Worm (Caenorhabditis elegans) whole organism, L1 larva: ENCODE measurements around the gene D1054.9.

Experiments used
- C04F5.9 ChIP-seq: sonication (generic microtip); optimal IDR thresholded peaks from 2 replicates; lab custom pipeline; 2016; ENCODE audit warnings: missing genetic modification characterization, missing compliant biosample characterization
- C16A3.4 ChIP-seq: fragments of 150-350 bp; optimal IDR thresholded peaks from 2 replicates; lab custom pipeline; 2014; ENCODE audit warnings: missing biosample characterization, missing genetic modification characterization
- Y116A8C.19 ChIP-seq: sonication (generic microtip); optimal IDR thresholded peaks from 2 replicates; lab custom pipeline; 2016; ENCODE audit warnings: missing compliant biosample characterization, missing genetic modification characterization, borderline replicate concordance
- alr-1 ChIP-seq: fragments of 200-800 bp; sonication (Bioruptor generic); optimal IDR thresholded peaks from 2 replicates; lab custom pipeline; 2018; ENCODE audit warnings: borderline replicate concordance, mild to moderate bottlenecking, missing genetic modification characterization, missing compliant biosample characterization
- ama-1 ChIP-seq: fragments of 150-350 bp; optimal IDR thresholded peaks from 2 replicates; lab custom pipeline; 2014
- blmp-1 ChIP-seq: fragments of 150-350 bp; optimal IDR thresholded peaks from 2 replicates; lab custom pipeline; 2014; ENCODE audit warnings: missing biosample characterization, missing genetic modification characterization
- ceh-8 ChIP-seq: fragments of 200-800 bp; sonication (Bioruptor generic); optimal IDR thresholded peaks from 2 replicates; lab custom pipeline; 2018; ENCODE audit warnings: mild to moderate bottlenecking, missing genetic modification characterization, moderate library complexity, missing compliant biosample characterization
- ceh-82 ChIP-seq, 3 experiments: fragments of 150-350 bp in 1 of 3; sonication (generic microtip) in 2 of 3; optimal IDR thresholded peaks; 2 replicates each; lab custom pipeline; 2014 to 2017; ENCODE audit warnings: missing biosample characterization in 3 of 3, missing genetic modification characterization in 3 of 3
- ces-1 ChIP-seq: fragments of 150-350 bp; optimal IDR thresholded peaks from 2 replicates; lab custom pipeline; 2014; ENCODE audit warnings: missing biosample characterization, missing genetic modification reagents, missing genetic modification characterization
- dpl-1 ChIP-seq, 3 experiments: fragments of 150-350 bp in 2 of 3; sonication (generic microtip) in 1 of 3; optimal IDR thresholded peaks; 2 replicates each; lab custom pipeline; 2014 to 2017; ENCODE audit warnings: missing biosample characterization in 3 of 3, missing genetic modification characterization in 3 of 3, missing genetic modification reagents in 3 of 3
- dsc-1 ChIP-seq: sonication (generic microtip); optimal IDR thresholded peaks from 2 replicates; lab custom pipeline; 2016; ENCODE audit warnings: mild to moderate bottlenecking, missing genetic modification characterization, missing compliant biosample characterization
- egl-13 ChIP-seq: sonication (generic microtip); optimal IDR thresholded peaks from 2 replicates; lab custom pipeline; 2016; ENCODE audit warnings: missing genotype, missing genetic modification reagents, missing genetic modification characterization, missing compliant biosample characterization
- egl-27 ChIP-seq, 2 experiments: fragments of 150-350 bp in 1 of 2; sonication (generic microtip); optimal IDR thresholded peaks; 3 replicates each; lab custom pipeline; 2017 to 2018; ENCODE audit warnings: missing biosample characterization in 2 of 2, missing genetic modification characterization in 2 of 2, missing genetic modification reagents in 2 of 2
- elt-2 ChIP-seq: sonication (generic microtip); optimal IDR thresholded peaks from 2 replicates; lab custom pipeline; 2016; ENCODE audit warnings: missing genetic modification characterization, mild to moderate bottlenecking, inconsistent platforms, missing compliant biosample characterization, missing genetic modification reagents
- fkh-10 ChIP-seq: sonication (generic microtip); optimal IDR thresholded peaks from 2 replicates; lab custom pipeline; 2017; ENCODE audit warnings: missing biosample characterization, missing genetic modification reagents, missing genetic modification characterization
- fkh-4 ChIP-seq: sonication (generic microtip); optimal IDR thresholded peaks from 2 replicates; lab custom pipeline; 2016; ENCODE audit warnings: missing compliant biosample characterization, missing genetic modification characterization, borderline replicate concordance
- hlh-17 ChIP-seq: fragments of 200-800 bp; sonication (Bioruptor generic); optimal IDR thresholded peaks from 2 replicates; lab custom pipeline; 2018; ENCODE audit warnings: missing genetic modification characterization, mild to moderate bottlenecking, missing compliant biosample characterization, moderate library complexity, borderline replicate concordance
- isw-1 ChIP-seq: fragments of 200-800 bp; sonication (Bioruptor generic); IDR thresholded peaks from 2 replicates; pipeline ENCODE4 v1.3.6; 2022; ENCODE audit warnings: missing genetic modification characterization, missing compliant biosample characterization
- jun-1 ChIP-seq: fragments of 150-350 bp; optimal IDR thresholded peaks from 2 replicates; lab custom pipeline; 2014; ENCODE audit warnings: missing biosample characterization, missing genetic modification reagents, missing genetic modification characterization
- lin-14 ChIP-seq: fragments of 200-800 bp; sonication (Bioruptor generic); optimal IDR thresholded peaks from 2 replicates; lab custom pipeline; 2018; ENCODE audit warnings: mild to moderate bottlenecking, missing genetic modification characterization, moderate library complexity, missing compliant biosample characterization
- lin-15B ChIP-seq: fragments of 150-350 bp; sonication (generic microtip); optimal IDR thresholded peaks from 3 replicates; lab custom pipeline; 2014; ENCODE audit warnings: missing biosample characterization, missing genetic modification characterization
- lin-35 ChIP-seq, 2 experiments: fragments of 150-350 bp; optimal IDR thresholded peaks; 2 replicates each; lab custom pipeline; 2014; ENCODE audit warnings: missing biosample characterization in 2 of 2, missing genetic modification characterization in 2 of 2, missing genetic modification reagents in 2 of 2
- lin-39 ChIP-seq: fragments of 150-350 bp; optimal IDR thresholded peaks from 2 replicates; lab custom pipeline; 2014; ENCODE audit warnings: missing biosample characterization, missing genetic modification reagents, missing genetic modification characterization
- lir-3 ChIP-seq: sonication (generic microtip); optimal IDR thresholded peaks from 2 replicates; lab custom pipeline; 2016; ENCODE audit warnings: mild to moderate bottlenecking, missing genetic modification characterization, moderate library complexity, missing compliant biosample characterization; ENCODE audit not compliant: poor library complexity
- lsy-2 ChIP-seq, 2 experiments: fragments of 150-350 bp; optimal IDR thresholded peaks; 2 replicates each; lab custom pipeline; 2014; ENCODE audit warnings: missing biosample characterization in 2 of 2, missing genetic modification characterization in 2 of 2
- mab-9 ChIP-seq: fragments of 200-800 bp; sonication (Bioruptor generic); IDR thresholded peaks from 2 replicates; pipeline ENCODE4 v1.3.6; 2022; ENCODE audit warnings: missing genetic modification reagents, missing genetic modification characterization, missing compliant biosample characterization
- nhr-11 ChIP-seq: fragments of 150-350 bp; optimal IDR thresholded peaks from 2 replicates; lab custom pipeline; 2014; ENCODE audit warnings: missing biosample characterization, missing genetic modification characterization
- nhr-12 ChIP-seq: sonication (generic microtip); optimal IDR thresholded peaks from 2 replicates; lab custom pipeline; 2017; ENCODE audit warnings: missing biosample characterization, missing genetic modification characterization
- nhr-19 ChIP-seq: fragments of 200-800 bp; sonication (Bioruptor generic); conservative IDR thresholded peaks from 2 replicates; pipeline ENCODE4 v1.3.6; 2022; ENCODE audit warnings: missing genetic modification characterization, missing compliant biosample characterization
- nhr-20 ChIP-seq: sonication (generic microtip); optimal IDR thresholded peaks from 2 replicates; lab custom pipeline; 2016; ENCODE audit warnings: mild to moderate bottlenecking, missing genetic modification characterization, missing compliant biosample characterization
- nhr-47 ChIP-seq: sonication (generic microtip); optimal IDR thresholded peaks from 2 replicates; lab custom pipeline; 2016; ENCODE audit warnings: mild to moderate bottlenecking, missing genetic modification characterization, moderate library complexity, missing compliant biosample characterization
- nhr-71 ChIP-seq: sonication (generic microtip); optimal IDR thresholded peaks from 2 replicates; lab custom pipeline; 2016; ENCODE audit warnings: mild to moderate bottlenecking, missing genetic modification characterization, moderate library complexity, missing compliant biosample characterization
- nhr-90 ChIP-seq: sonication (generic microtip); optimal IDR thresholded peaks from 2 replicates; lab custom pipeline; 2016; ENCODE audit warnings: mild to moderate bottlenecking, missing genetic modification characterization, missing compliant biosample characterization; ENCODE audit not compliant: poor library complexity
- pag-3 ChIP-seq: sonication (generic microtip); optimal IDR thresholded peaks from 2 replicates; lab custom pipeline; 2017; ENCODE audit warnings: missing genetic modification characterization, mild to moderate bottlenecking, missing compliant biosample characterization, antibody characterized with exemption, borderline replicate concordance; ENCODE audit not compliant: insufficient read depth
- rnt-1 ChIP-seq: sonication (generic microtip); optimal IDR thresholded peaks from 2 replicates; lab custom pipeline; 2016; ENCODE audit warnings: mild to moderate bottlenecking, missing genetic modification characterization, moderate library complexity, missing compliant biosample characterization
- skn-1 ChIP-seq: fragments of 150-350 bp; optimal IDR thresholded peaks from 2 replicates; lab custom pipeline; 2014; ENCODE audit warnings: missing biosample characterization, missing genetic modification characterization
- snu-23 ChIP-seq: sonication (generic microtip); optimal IDR thresholded peaks from 2 replicates; lab custom pipeline; 2016; ENCODE audit warnings: missing genetic modification characterization, missing compliant biosample characterization
- sox-4 ChIP-seq: sonication (generic microtip); optimal IDR thresholded peaks from 2 replicates; lab custom pipeline; 2016; ENCODE audit warnings: missing genetic modification characterization, missing compliant biosample characterization
- sptf-1 ChIP-seq: fragments of 150-350 bp; optimal IDR thresholded peaks from 2 replicates; lab custom pipeline; 2014; ENCODE audit warnings: missing biosample characterization, missing genetic modification characterization
- sup-37 ChIP-seq: fragments of 200-800 bp; sonication (Bioruptor generic); optimal IDR thresholded peaks from 2 replicates; lab custom pipeline; 2018; ENCODE audit warnings: mild to moderate bottlenecking, missing genetic modification characterization, missing compliant biosample characterization
- unc-30 ChIP-seq: sonication (generic microtip); optimal IDR thresholded peaks from 2 replicates; lab custom pipeline; 2017; ENCODE audit warnings: missing biosample characterization, missing genetic modification characterization
- unc-62 ChIP-seq: fragments of 150-350 bp; optimal IDR thresholded peaks from 2 replicates; lab custom pipeline; 2014; ENCODE audit warnings: missing biosample characterization, missing genetic modification reagents, missing genetic modification characterization
- unc-86 ChIP-seq: sonication (generic microtip); optimal IDR thresholded peaks from 2 replicates; lab custom pipeline; 2016; ENCODE audit warnings: missing genetic modification characterization, missing compliant biosample characterization
- vab-15 ChIP-seq: sonication (generic microtip); optimal IDR thresholded peaks from 2 replicates; lab custom pipeline; 2017; ENCODE audit warnings: missing genotype, mild to moderate bottlenecking, missing genetic modification characterization, missing compliant biosample characterization
- zag-1 ChIP-seq: fragments of 150-350 bp; optimal IDR thresholded peaks from 2 replicates; lab custom pipeline; 2014; ENCODE audit warnings: missing biosample characterization, missing genetic modification characterization

D1054.9 gene

DNA sequence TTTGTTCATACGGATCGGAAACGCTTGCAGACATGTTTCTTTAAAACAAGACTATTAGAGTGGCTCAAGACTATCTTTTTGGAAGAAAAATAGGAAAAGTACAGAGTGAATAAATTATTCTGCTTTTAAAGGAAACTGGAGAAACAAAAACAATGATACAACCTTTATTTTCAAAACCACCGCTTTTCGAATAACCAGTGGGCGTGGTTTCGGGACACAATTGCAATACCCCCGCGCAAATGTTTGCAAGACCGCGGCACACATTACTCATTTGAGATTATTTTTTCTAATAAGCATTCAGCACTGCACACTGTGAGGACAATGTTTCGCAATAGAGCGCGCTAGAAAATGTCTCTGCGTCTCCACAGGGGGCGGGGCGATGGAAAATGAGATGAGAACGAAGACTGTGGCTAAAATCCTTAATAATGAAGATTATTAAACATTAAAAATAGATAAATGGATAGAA, 17.0 kb upstream of the D1054.9 start, which contains the start of gene plrg-1 (continued):
- TF ChIP-seq Y116A8C.19 (no peak), egl-27 (tag; optimal IDR thresholded peaks at IDR 0.05; lab: Kevin White, UChicago) (peak in 1 of 2 experiments; percentile 48), nhr-20 (tag; lab: Kevin White, UChicago) (peak; percentile 91), unc-62 (GFP tag; lab: Kevin White, UChicago) (no peak), nhr-47 (tag; lab: Kevin White, UChicago) (peak; percentile 89), fkh-4 (tag; lab: Kevin White, UChicago) (peak; percentile 45), pag-3 (tag; lab: Kevin White, UChicago) (no peak), isw-1 (peak; percentile 85), rnt-1 (tag; lab: Kevin White, UChicago) (peak; percentile 96), nhr-71 (tag; lab: Kevin White, UChicago) (peak; percentile 94), jun-1 (tag; lab: Kevin White, UChicago) (peak; percentile 49), lsy-2 (tag; optimal IDR thresholded peaks at IDR 0.05; lab: Kevin White, UChicago) (peak; percentile 83 to 86), nhr-19 (peak; percentile 93), C16A3.4 (tag; lab: Kevin White, UChicago) (peak; percentile 87), ceh-82 (tag; optimal IDR thresholded peaks at IDR 0.05; lab: Kevin White, UChicago) (peak; percentile 69 to 89 (median 84)), lin-39 (tag; lab: Kevin White, UChicago) (peak; percentile 80), sup-37 (GFP tag; lab: Kevin White, UChicago) (peak; percentile 69), dpl-1 (GFP tag; optimal IDR thresholded peaks at IDR 0.05; lab: Kevin White, UChicago) (peak; percentile 73 to 82 (median 81)), alr-1 (tag; lab: Kevin White, UChicago) (no peak), lir-3 (peak; percentile 83), vab-15 (peak; percentile 75), elt-2 (tag; lab: Kevin White, UChicago) (peak; percentile 79), unc-30 (tag; lab: Kevin White, UChicago) (no peak), snu-23 (GFP tag; lab: Kevin White, UChicago) (peak; percentile 90), blmp-1 (peak; percentile 74), sox-4 (tag; lab: Kevin White, UChicago) (peak; percentile 38), nhr-11 (peak; percentile 74), dsc-1 (tag; lab: Kevin White, UChicago) (peak; percentile 91), nhr-90 (peak; percentile 89), zag-1 (tag; lab: Kevin White, UChicago) (no peak), skn-1 (tag; lab: Kevin White, UChicago) (peak; percentile 90), sptf-1 (tag; lab: Kevin White, UChicago) (no peak), C04F5.9 (tag; lab: Kevin White, UChicago) (no peak), lin-35 (GFP tag; optimal IDR thresholded peaks at IDR 0.05; lab: Kevin White, UChicago) (peak; percentile 76 to 86), lin-15B (tag; lab: Kevin White, UChicago) (peak; percentile 87), fkh-10 (GFP tag; lab: Kevin White, UChicago) (peak; percentile 41), hlh-17 (GFP tag; lab: Kevin White, UChicago) (no peak), ceh-8 (GFP tag; lab: Kevin White, UChicago) (peak; percentile 83), unc-86 (peak; percentile 82), ama-1 (lab: Kevin White, UChicago) (peak; percentile 26), mab-9 (GFP tag; lab: Robert Waterston, UW) (peak; percentile 77), lin-14 (GFP tag; lab: Kevin White, UChicago) (peak; percentile 93), ces-1 (GFP tag; lab: Kevin White, UChicago) (peak; percentile 14), egl-13 (peak; percentile 77), nhr-12 (tag; lab: Kevin White, UChicago) (no peak)
